Fruit fly (Drosophila melanogaster): ENCODE data around the gene CG8086.

The CG8086 gene

dm6 chr2L:8257401-8258266, at the start of gene CG8086:
TSS of gene CG8086 (minus strand) at chr2L:8257502.
- TF ChIP-seq CG10669 (GFP tag; optimal IDR thresholded peaks at IDR 0.05): no peak
- TF ChIP-seq CG6808 (GFP tag; optimal IDR thresholded peaks at IDR 0.05): no peak
- TF ChIP-seq lz (GFP tag; optimal IDR thresholded peaks at IDR 0.05): no peak
- 0 out of 3 replicates have a peak, but pooled peaks have one; percentile 18 for TF ChIP-seq eg (GFP tag; IDR thresholded peaks at IDR 0.05)

- no peak for TF ChIP-seq CG3919 (GFP tag; optimal IDR thresholded peaks at IDR 0.05)
- TF ChIP-seq CG11294 (GFP tag; IDR thresholded peaks at IDR 0.05): no peak
- TF ChIP-seq CG6854 (GFP tag; optimal IDR thresholded peaks at IDR 0.05): no peak
- no peak for TF ChIP-seq CG6808 (GFP tag; optimal IDR thresholded peaks at IDR 0.05)
- TF ChIP-seq CG10669 (GFP tag; optimal IDR thresholded peaks at IDR 0.05): no peak
- peak; percentile 14 for TF ChIP-seq Blimp-1 (GFP tag; optimal IDR thresholded peaks at IDR 0.05)
These were observed 48.1 kb upstream of the CG8086 start, which contains the start of gene CG7840 for dm6 chr2L:8305409-8305808. TSS of gene CG7840 (plus strand) at chr2L:8305586.

DNA sequence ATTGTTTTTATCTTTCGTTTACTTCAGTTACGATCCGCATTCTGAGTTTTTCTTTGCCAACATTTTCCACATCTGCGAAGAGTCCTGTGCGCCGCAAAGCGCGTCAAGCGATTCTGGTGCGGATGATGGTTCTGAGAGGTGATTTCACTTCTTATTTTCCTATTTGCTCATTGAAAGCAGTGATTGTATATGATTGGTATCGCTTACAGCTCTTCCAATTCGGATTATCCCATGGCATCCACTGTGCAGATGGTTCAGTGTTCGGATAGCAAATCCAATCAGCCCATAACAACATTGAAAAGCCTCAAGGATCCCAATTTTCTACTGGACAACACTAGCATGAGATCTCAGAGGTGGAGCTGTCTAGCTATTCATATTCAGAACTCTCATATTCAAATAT, 47.3 kb upstream of the CG8086 start:
- no peak for TF ChIP-seq Eip78C (GFP tag)
- no peak for TF ChIP-seq CG6808 (GFP tag; optimal IDR thresholded peaks at IDR 0.05)
- TF ChIP-seq salr (GFP tag; optimal IDR thresholded peaks at IDR 0.05): no peak
- TF ChIP-seq CG11902 (GFP tag; optimal IDR thresholded peaks at IDR 0.05): no peak
- no peak for TF ChIP-seq CG3032 (tag; optimal IDR thresholded peaks at IDR 0.05)
- TF ChIP-seq eg (GFP tag; IDR thresholded peaks at IDR 0.05): no peak
- no peak for TF ChIP-seq lz (GFP tag; optimal IDR thresholded peaks at IDR 0.05)
- no peak for TF ChIP-seq Sox14 (GFP tag; optimal IDR thresholded peaks at IDR 0.05)
- TF ChIP-seq Sox102F (GFP tag; optimal IDR thresholded peaks at IDR 0.05): no peak
- TF ChIP-seq CG6854 (GFP tag; optimal IDR thresholded peaks at IDR 0.05): no peak
- no peak for TF ChIP-seq Sox15 (GFP tag; optimal IDR thresholded peaks at IDR 0.05)
- no peak for TF ChIP-seq Hr38 (GFP tag; optimal IDR thresholded peaks at IDR 0.05)

DNA sequence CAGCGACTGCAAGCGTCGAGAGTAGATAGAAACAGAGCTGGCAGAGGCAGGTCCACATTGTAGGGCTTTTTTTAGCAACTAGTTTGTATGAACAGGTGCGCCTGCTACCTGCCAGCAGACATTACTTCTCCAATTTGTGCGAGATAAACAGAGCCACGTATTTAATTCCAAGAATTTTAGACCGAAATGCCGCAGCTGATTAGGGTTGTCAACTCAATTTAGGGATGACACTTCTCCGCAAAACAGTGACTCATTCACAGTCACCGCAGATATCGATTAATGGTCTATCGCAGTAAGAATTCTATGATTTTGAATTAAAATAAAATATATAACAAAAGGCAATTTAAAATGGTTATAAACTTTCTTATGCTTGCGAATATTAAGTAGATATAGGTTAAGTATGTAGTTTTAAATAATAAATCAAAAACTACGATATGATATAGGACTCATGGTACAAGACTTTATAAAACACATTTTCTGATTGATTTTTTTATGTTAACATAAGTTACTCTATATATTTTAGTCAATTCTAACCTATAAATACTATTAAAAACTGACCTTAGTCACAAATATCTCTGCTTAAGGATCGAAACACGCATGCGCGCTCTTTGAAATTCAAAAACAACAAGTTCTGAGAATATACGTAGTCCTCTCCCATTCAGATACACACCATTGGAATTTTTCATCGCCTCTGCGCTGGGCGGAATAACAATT, 45.6 kb upstream of the CG8086 start, which contains the start of the genes wol and Scgalpha:
Gene wol (minus strand): TSS at position 220 of the 714 bp plus-strand sequence.
Gene Scgalpha (plus strand): TSS at position 664 of the 714 bp plus-strand sequence.
- TF ChIP-seq Lpt (GFP tag; optimal IDR thresholded peaks at IDR 0.05) (no peak), esn (GFP tag; optimal IDR thresholded peaks at IDR 0.05) (peak; percentile 0), Sox15 (GFP tag; optimal IDR thresholded peaks at IDR 0.05) (no peak), vri (GFP tag; optimal IDR thresholded peaks at IDR 0.05) (no peak), CG4318 (GFP tag; optimal IDR thresholded peaks at IDR 0.05) (no peak), eg (GFP tag; IDR thresholded peaks at IDR 0.05) (no peak), OdsH (GFP tag; optimal IDR thresholded peaks at IDR 0.05) (no peak), fkh (GFP tag; optimal IDR thresholded peaks at IDR 0.05) (no peak)

DNA sequence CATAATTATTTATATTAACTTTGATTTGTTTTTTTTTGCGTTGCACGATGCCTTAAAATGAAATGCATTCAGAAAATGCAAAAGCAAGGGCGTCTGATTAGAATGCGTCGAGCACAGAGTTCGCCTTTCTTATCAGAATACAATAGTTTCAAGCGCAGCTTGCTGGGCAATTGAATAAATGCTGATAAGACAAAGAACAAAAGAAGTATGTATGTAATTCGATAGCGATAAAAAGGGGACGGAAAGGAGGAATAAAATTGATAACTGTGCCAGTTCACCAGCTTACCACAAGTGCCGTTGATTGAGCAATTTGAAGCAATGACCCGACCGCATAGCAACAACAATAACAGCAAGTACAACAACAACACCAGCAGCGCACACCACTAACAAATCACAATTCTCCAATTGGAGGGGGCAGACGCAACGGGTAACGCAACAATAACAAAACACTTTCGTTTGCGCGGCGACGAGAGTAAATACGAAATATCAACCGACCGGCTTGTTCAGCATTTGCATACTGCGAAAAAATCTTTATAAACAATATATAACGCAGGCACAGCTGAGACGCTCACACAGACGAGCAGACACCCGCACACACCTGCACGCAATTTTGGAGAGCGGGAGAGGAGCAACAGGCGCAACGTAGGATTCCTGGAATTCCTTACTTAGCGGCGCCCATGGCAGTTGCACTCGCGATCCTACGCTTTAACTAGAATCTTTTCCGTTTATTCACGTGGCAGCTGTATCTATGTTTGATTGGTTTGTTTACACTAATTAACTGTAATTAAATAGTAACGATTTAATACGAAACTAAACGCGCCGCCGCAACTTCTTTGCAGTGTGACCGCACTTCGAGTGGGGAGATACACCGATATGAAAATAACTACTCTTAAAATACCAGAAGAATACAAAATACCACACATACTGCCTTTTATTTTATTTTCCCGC, 43.2 kb upstream of the CG8086 start, which contains the start of gene Btk:
Gene Btk (minus strand): TSS at position 860 of the 948 bp plus-strand sequence.
- no peak for TF ChIP-seq fd85E (GFP tag; optimal IDR thresholded peaks at IDR 0.05)
- no peak for TF ChIP-seq CG10631 (GFP tag; optimal IDR thresholded peaks at IDR 0.05)
- TF ChIP-seq CG11294 (GFP tag; IDR thresholded peaks at IDR 0.05): no peak
- peak; percentile 83 for TF ChIP-seq Blimp-1 (GFP tag; optimal IDR thresholded peaks at IDR 0.05)
- peak; percentile 40 for TF ChIP-seq CG6854 (GFP tag; optimal IDR thresholded peaks at IDR 0.05)
- TF ChIP-seq lz (GFP tag; optimal IDR thresholded peaks at IDR 0.05): no peak
- TF ChIP-seq achi (GFP tag; optimal IDR thresholded peaks at IDR 0.05): no peak
- TF ChIP-seq CG32006 (GFP tag; optimal IDR thresholded peaks at IDR 0.05): no peak
- TF ChIP-seq Sox15 (GFP tag; optimal IDR thresholded peaks at IDR 0.05): no peak
- no peak for TF ChIP-seq ss (GFP tag; optimal IDR thresholded peaks at IDR 0.05)
- TF ChIP-seq CG31627 (GFP tag; optimal IDR thresholded peaks at IDR 0.05): no peak
- TF ChIP-seq svp (GFP tag): no peak
- TF ChIP-seq CG16779 (tag; optimal IDR thresholded peaks at IDR 0.05): no peak
- TF ChIP-seq salr (GFP tag; optimal IDR thresholded peaks at IDR 0.05): no peak
- no peak for TF ChIP-seq topi (GFP tag; optimal IDR thresholded peaks at IDR 0.05)
- no peak for TF ChIP-seq CG8119 (GFP tag; IDR thresholded peaks at IDR 0.05)
- no peak for TF ChIP-seq Smox (GFP tag; optimal IDR thresholded peaks at IDR 0.05)
- TF ChIP-seq CG4318 (GFP tag; optimal IDR thresholded peaks at IDR 0.05): no peak
- no peak for TF ChIP-seq CG3032 (tag; optimal IDR thresholded peaks at IDR 0.05)
- TF ChIP-seq Sox102F (GFP tag; optimal IDR thresholded peaks at IDR 0.05): no peak
- no peak for TF ChIP-seq vri (GFP tag; optimal IDR thresholded peaks at IDR 0.05)
- TF ChIP-seq CG9139 (GFP tag; optimal IDR thresholded peaks at IDR 0.05): no peak
- no peak for TF ChIP-seq Eip78C (GFP tag)
- TF ChIP-seq CG15336 (GFP tag; IDR thresholded peaks at IDR 0.05): no peak
- no peak for TF ChIP-seq spab (GFP tag; optimal IDR thresholded peaks at IDR 0.05)

Measured in whole organism, prepupa.